Worm (Caenorhabditis elegans) whole organism, L3 larva: Measurements from ENCODE around the gene ret-1.

Source experiments
- ama-1 ChIP-seq: fragments of 150-350 bp; optimal IDR thresholded peaks from 2 replicates; lab custom pipeline; 2018
- ceh-16 ChIP-seq: sonication (generic microtip); optimal IDR thresholded peaks from 2 replicates; lab custom pipeline; 2017; ENCODE audit warnings: missing biosample characterization, missing genetic modification characterization
- elt-2 ChIP-seq: sonication (generic microtip); optimal IDR thresholded peaks from 2 replicates; lab custom pipeline; 2016; ENCODE audit warnings: missing genetic modification reagents, mild to moderate bottlenecking, missing genetic modification characterization, missing compliant biosample characterization
- elt-3 ChIP-seq, 3 experiments: fragments of 150-350 bp in 1 of 3; sonication (generic microtip) in 2 of 3; optimal IDR thresholded peaks; 2 replicates in 2 of 3; 4 replicates in 1 of 3; lab custom pipeline; 2014 to 2017; ENCODE audit warnings: missing biosample characterization in 3 of 3, missing genetic modification characterization in 3 of 3
- jun-1 ChIP-seq: fragments of 150-350 bp; optimal IDR thresholded peaks from 2 replicates; lab custom pipeline; 2014; ENCODE audit warnings: missing biosample characterization, missing genetic modification reagents, missing genetic modification characterization
- mml-1 ChIP-seq: fragments of 150-350 bp; sonication (generic microtip); optimal IDR thresholded peaks from 3 replicates; lab custom pipeline; 2014; ENCODE audit warnings: missing biosample characterization, missing genetic modification characterization
- pqm-1 ChIP-seq: fragments of 150-350 bp; optimal IDR thresholded peaks from 2 replicates; lab custom pipeline; 2017; ENCODE audit warnings: missing biosample characterization, missing genetic modification characterization, inconsistent platforms
- unc-62 ChIP-seq: fragments of 150-350 bp; sonication (generic microtip); optimal IDR thresholded peaks from 4 replicates; lab custom pipeline; 2014; ENCODE audit warnings: missing biosample characterization, missing genetic modification reagents, missing genetic modification characterization
- zag-1 ChIP-seq: fragments of 150-350 bp; optimal IDR thresholded peaks from 2 replicates; lab custom pipeline; 2014; ENCODE audit warnings: missing biosample characterization, missing genetic modification characterization

DNA sequence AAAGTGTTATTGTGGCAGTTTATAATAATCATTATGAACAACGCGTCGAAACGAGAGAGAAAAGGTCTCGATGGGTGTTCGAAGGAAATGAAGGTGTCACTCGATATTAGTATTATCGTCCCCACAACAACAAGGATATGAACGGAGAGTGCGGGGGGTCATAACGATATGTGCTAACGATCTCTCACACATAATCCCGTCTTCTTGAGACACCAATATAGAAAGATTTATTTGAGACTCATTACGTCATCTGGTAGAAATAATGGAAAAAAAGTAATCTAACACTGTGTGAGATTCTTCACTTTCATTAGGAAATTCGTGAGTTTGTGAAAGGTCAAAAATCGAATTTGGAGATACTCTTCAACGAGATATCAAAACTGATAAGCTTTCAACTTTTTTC, 55.5 kb downstream of the ret-1 start:
- no peak for TF ChIP-seq ama-1 (lab: Kevin White, UChicago)
- no peak for TF ChIP-seq jun-1 (tag; lab: Kevin White, UChicago)
- no peak for TF ChIP-seq pqm-1 (tag; lab: Kevin White, UChicago)
- TF ChIP-seq elt-3 (tag; optimal IDR thresholded peaks at IDR 0.05; lab: Kevin White, UChicago), result no peak
- no peak for TF ChIP-seq unc-62
- no peak for TF ChIP-seq ceh-16 (tag; lab: Kevin White, UChicago)
- no peak for TF ChIP-seq mml-1 (tag; lab: Kevin White, UChicago)
- no peak for TF ChIP-seq elt-2 (tag; lab: Kevin White, UChicago)
- no peak for TF ChIP-seq zag-1 (tag; lab: Kevin White, UChicago)
